Worm (Caenorhabditis elegans) whole organism, midembryonic: ENCODE measurements around the gene T28F3.11.

Source experiments
- ref-1 ChIP-seq: fragments of 200-800 bp; sonication (Bioruptor generic); conservative IDR thresholded peaks from 2 replicates; pipeline ENCODE4 v1.3.6; 2022; ENCODE audit warnings: missing genetic modification reagents, missing genetic modification characterization, missing compliant biosample characterization
- ztf-29 ChIP-seq: fragments of 200-800 bp; sonication (Bioruptor generic); IDR thresholded peaks from 2 replicates; pipeline ENCODE4 v1.3.6; 2022; ENCODE audit warnings: missing genetic modification reagents, missing genetic modification characterization, missing compliant biosample characterization

- TF ChIP-seq ztf-29 (no peak), ref-1 (GFP tag; lab: Robert Waterston, UW) (no peak)
Observed at ce11 chrIV:17341033-17341432, 49.6 kb upstream of the T28F3.11 start.
